Fruit fly (Drosophila melanogaster) whole organism, wandering third instar larva: ENCODE results near the gene HHEX.

Source experiments
- GATAd ChIP-seq: sonication (Bioruptor generic); optimal IDR thresholded peaks from 2 replicates; lab custom pipeline; 2016; ENCODE audit warnings: missing biosample characterization, missing genetic modification characterization
- Mio ChIP-seq: sonication (Bioruptor generic); optimal IDR thresholded peaks from 2 replicates; lab custom pipeline; 2016; ENCODE audit warnings: missing biosample characterization, missing genetic modification characterization
- Myc ChIP-seq: fragments of >200 bp; optimal IDR thresholded peaks from 2 replicates; lab custom pipeline; 2017
- OdsH ChIP-seq: fragments of 200-800 bp; sonication (Bioruptor generic); optimal IDR thresholded peaks from 2 replicates; lab custom pipeline; 2016; ENCODE audit warnings: missing biosample characterization, mild to moderate bottlenecking, missing genetic modification characterization
- br ChIP-seq: fragments of 200-800 bp; sonication (Bioruptor generic); optimal IDR thresholded peaks from 2 replicates; lab custom pipeline; 2016; ENCODE audit warnings: missing biosample characterization, missing genetic modification characterization
- jim ChIP-seq: fragments of 175-275, 200-325 bp; sonication (Bioruptor generic); optimal IDR thresholded peaks from 2 replicates; lab custom pipeline; 2016; ENCODE audit warnings: missing biosample characterization, mild to moderate bottlenecking, missing genetic modification characterization
- lola ChIP-seq: fragments of >200 bp; optimal IDR thresholded peaks from 2 replicates; lab custom pipeline; 2017; ENCODE audit warnings: missing biosample characterization, missing genetic modification characterization
- pan ChIP-seq: fragments of >200 bp; optimal IDR thresholded peaks from 2 replicates; lab custom pipeline; 2017
- psq ChIP-seq: fragments of 200-800 bp; sonication (Bioruptor generic); optimal IDR thresholded peaks from 3 replicates; lab custom pipeline; 2017; ENCODE audit warnings: missing biosample characterization, mild to moderate bottlenecking, missing genetic modification characterization, moderate library complexity
- sv ChIP-seq: fragments of 200-800 bp; sonication (Bioruptor generic); optimal IDR thresholded peaks from 3 replicates; lab custom pipeline; 2016; ENCODE audit warnings: missing biosample characterization, missing genetic modification characterization
- usp ChIP-seq: fragments of >200 bp; optimal IDR thresholded peaks from 2 replicates; lab custom pipeline; 2017; ENCODE audit warnings: missing biosample characterization, missing genetic modification characterization
- woc ChIP-seq: sonication (Bioruptor generic); optimal IDR thresholded peaks from 2 replicates; lab custom pipeline; 2016; ENCODE audit warnings: missing biosample characterization, mild to moderate bottlenecking, missing genetic modification characterization

DNA sequence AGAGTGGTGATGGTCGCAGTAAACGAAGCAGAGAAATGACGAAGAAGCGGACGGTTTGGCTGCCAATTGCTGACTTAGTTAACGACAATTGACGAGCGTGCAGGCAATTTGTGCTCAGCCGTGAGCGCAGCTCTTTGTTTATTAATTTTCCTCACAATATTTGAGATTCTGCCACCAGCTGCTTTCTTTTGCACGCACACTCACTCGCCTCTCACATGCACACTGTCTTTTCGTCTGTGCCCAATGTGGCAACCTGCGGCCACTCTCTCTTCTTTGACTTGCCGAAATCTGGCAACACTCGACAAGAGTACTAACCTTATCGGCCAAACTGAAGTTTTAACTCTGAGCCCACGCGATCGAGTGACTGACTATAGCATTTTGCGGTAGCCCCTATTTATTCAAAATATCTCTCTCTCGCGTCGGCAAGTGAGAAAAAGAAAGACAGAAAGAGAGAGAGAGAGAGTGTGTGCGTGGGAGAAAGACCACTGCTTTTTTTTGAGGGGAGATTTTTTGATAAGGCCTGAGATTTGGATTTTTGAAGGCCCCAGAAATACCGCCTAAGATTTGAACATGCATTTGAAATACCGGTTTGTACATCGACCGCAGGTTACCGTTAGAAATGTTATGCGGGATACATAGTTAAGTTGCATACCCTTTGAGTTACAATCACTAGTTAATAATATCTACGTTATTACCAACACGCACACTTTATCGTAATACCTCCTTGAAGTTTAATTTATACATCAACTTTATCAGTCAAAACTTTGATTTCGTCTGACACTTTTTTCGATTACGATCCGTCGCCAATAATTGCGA lies 20.1 kb downstream of the HHEX start, which contains the start of gene Mvl:
- TF ChIP-seq usp (GFP tag; lab: Kevin White, UChicago) (no peak), jim (GFP tag; lab: Kevin White, UChicago) (no peak), pan (lab: Kevin White, UChicago) (no peak), woc (GFP tag; lab: Kevin White, UChicago) (no peak), OdsH (GFP tag; lab: Kevin White, UChicago) (no peak), sv (GFP tag; lab: Kevin White, UChicago) (no peak), psq (GFP tag; lab: Kevin White, UChicago) (peak; percentile 7), GATAd (no peak), lola (no peak), Mio (no peak), Myc (lab: Kevin White, UChicago) (no peak), br (GFP tag; lab: Kevin White, UChicago) (peak; percentile 36)
